Fruit fly (Drosophila melanogaster): ENCODE results near the gene Vps60.

- TF ChIP-seq CG7928 (GFP tag; optimal IDR thresholded peaks at IDR 0.05) (no peak), CG8089 (GFP tag; optimal IDR thresholded peaks at IDR 0.05) (no peak), CG7271 (tag; optimal IDR thresholded peaks at IDR 0.05) (no peak), CG1233 (GFP tag; optimal IDR thresholded peaks at IDR 0.05) (no peak), HLH54F (GFP tag; optimal IDR thresholded peaks at IDR 0.05) (no peak)
Observed at dm6 chr3L:17643985-17644905, 22.8 kb upstream of the Vps60 start.

All from whole organism, embryonic.